Fruit fly (Drosophila melanogaster) whole organism, wandering third instar larva: Measurements from ENCODE around the gene CG11815.

ENCODE experiments used
- Jra ChIP-seq: sonication (Bioruptor generic); optimal IDR thresholded peaks from 2 replicates; lab custom pipeline; 2016; ENCODE audit warnings: missing biosample characterization, missing genetic modification characterization
- OdsH ChIP-seq: fragments of 200-800 bp; sonication (Bioruptor generic); optimal IDR thresholded peaks from 2 replicates; lab custom pipeline; 2016; ENCODE audit warnings: missing biosample characterization, mild to moderate bottlenecking, missing genetic modification characterization
- br ChIP-seq: fragments of 200-800 bp; sonication (Bioruptor generic); optimal IDR thresholded peaks from 2 replicates; lab custom pipeline; 2016; ENCODE audit warnings: missing biosample characterization, missing genetic modification characterization
- sage ChIP-seq: fragments of 200-800 bp; sonication (Bioruptor generic); optimal IDR thresholded peaks from 2 replicates; lab custom pipeline; 2016; ENCODE audit warnings: missing biosample characterization, mild to moderate bottlenecking, missing genetic modification characterization

dm6 chr3L:1920943-1921342, 50.1 kb downstream of the CG11815 start, which contains the start of gene Dbx:
- TF ChIP-seq OdsH (GFP tag; lab: Kevin White, UChicago) (no peak), sage (GFP tag; lab: Kevin White, UChicago) (no peak), br (GFP tag; lab: Kevin White, UChicago) (no peak), Jra (no peak)
